Worm (Caenorhabditis elegans) whole organism, L4/young adult: Measurements from ENCODE around the gene T07A5.7.

Experiments
- W03F9.2 ChIP-seq: fragments of 150-350 bp; optimal IDR thresholded peaks from 2 replicates; lab custom pipeline; 2014; ENCODE audit warnings: missing biosample characterization, missing genetic modification characterization
- dao-5 ChIP-seq: sonication (generic microtip); optimal IDR thresholded peaks from 2 replicates; lab custom pipeline; 2016; ENCODE audit warnings: missing genotype, missing genetic modification characterization, moderate library complexity, missing compliant biosample characterization
- him-1 ChIP-seq: sonication (generic microtip); optimal IDR thresholded peaks from 2 replicates; lab custom pipeline; 2016; ENCODE audit warnings: missing genotype, missing genetic modification reagents, missing genetic modification characterization, missing compliant biosample characterization

T07A5.7 gene

ce11 chrIII:10337508-10338166 lies 26.7 kb upstream of the T07A5.7 start, which contains the start of gene ttr-15:
Gene ttr-15, plus strand, starts transcription at chrIII:10337847.
- no peak for TF ChIP-seq W03F9.2 (tag; lab: Kevin White, UChicago)
- no peak for TF ChIP-seq dao-5 (tag; lab: Kevin White, UChicago)
- no peak for TF ChIP-seq him-1 (tag; lab: Kevin White, UChicago)

ce11 chrIII:10336109-10336508 lies 25.2 kb upstream of the T07A5.7 start:
- TF ChIP-seq dao-5 (tag; lab: Kevin White, UChicago) (no peak), him-1 (tag; lab: Kevin White, UChicago) (no peak), W03F9.2 (tag; lab: Kevin White, UChicago) (no peak)

DNA sequence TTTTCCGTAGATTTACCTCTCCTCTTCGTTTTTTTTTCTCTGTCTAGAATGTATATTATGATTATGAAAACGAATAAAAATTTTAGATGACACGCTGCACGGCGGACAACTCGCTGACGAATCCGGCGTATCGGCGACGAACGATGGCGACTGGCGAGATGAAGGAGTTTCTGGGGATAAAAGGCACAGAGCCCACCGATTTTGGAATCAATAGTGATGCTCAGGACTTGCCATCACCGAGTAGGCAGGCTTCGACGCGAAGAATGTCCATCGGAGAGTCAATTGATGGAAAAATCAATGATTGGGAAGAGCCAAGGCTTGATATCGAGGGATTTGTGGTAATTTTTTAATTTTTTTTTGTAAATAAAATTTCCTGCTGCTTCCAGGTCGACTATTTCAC lies 24.2 kb upstream of the T07A5.7 start, which contains the start of gene ced-9:
TSS of gene ced-9 (plus strand) at position 87 of the 400 bp plus-strand sequence.
- TF ChIP-seq dao-5 (tag; lab: Kevin White, UChicago) = no peak
- no peak for TF ChIP-seq W03F9.2 (tag; lab: Kevin White, UChicago)
- TF ChIP-seq him-1 (tag; lab: Kevin White, UChicago) = no peak

DNA sequence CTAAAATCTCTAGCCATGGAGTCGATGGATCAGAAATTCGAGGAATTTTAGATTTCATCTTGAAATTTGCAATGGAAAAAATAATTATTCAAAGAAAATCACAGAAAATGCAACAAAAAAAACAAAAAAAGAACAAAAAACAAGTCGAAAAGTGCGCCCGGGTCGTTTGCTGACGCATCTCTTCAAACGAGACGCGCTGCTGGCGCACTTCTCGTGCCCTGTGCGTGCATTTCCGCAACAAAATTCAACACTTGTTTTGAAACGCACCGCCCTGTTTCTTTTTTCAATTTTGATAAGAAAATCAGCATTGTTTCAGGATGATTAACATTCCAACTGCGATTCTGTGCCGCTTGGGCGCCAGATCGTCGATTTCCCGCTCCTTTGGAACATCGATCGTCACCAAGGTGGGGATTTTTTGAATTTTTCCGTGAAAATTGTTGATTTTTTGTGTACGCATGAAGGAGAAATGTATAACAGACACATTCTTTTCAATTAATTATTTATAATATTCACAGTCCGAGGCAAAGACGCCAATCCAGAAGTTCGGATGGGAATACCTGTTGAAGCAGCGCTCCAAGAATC lies 23.1 kb upstream of the T07A5.7 start, which contains the start of the genes jmjd-4 and mev-1:
TSS of gene jmjd-4 (minus strand) at position 58 of the 582 bp plus-strand sequence.
TSS of gene mev-1 (plus strand) at position 317 of the 582 bp plus-strand sequence.
- TF ChIP-seq W03F9.2 (tag; lab: Kevin White, UChicago) (peak; percentile 89), dao-5 (tag; lab: Kevin White, UChicago) (no peak), him-1 (tag; lab: Kevin White, UChicago) (peak; percentile 67)

- no peak for TF ChIP-seq dao-5 (tag; lab: Kevin White, UChicago)
- no peak for TF ChIP-seq W03F9.2 (tag; lab: Kevin White, UChicago)
- TF ChIP-seq him-1 (tag; lab: Kevin White, UChicago) = no peak
Observed at ce11 chrIII:10332560-10332959, 21.6 kb upstream of the T07A5.7 start, which contains the start of gene T07C4.12. Gene T07C4.12, minus strand, starts transcription at chrIII:10332660.

DNA sequence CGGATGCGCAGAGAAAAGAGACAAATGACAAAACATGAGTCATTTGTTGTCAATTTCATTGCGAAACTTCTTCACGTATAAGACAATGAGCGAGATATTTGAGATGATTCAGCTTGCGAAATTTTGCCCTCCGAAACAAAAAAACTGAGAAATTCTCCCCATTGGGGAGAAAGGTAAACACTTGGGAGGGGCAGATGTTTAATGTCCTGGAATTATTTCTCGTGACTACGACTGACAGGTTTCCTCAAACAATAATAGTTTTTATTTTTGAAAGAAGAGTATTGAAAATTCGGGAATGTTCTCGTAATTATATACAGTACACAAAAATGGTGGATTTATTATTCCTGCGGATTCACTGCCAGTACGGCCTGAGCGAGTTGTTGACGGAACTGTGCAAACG lies 20.3 kb upstream of the T07A5.7 start:
- TF ChIP-seq dao-5 (tag; lab: Kevin White, UChicago) (no peak), him-1 (tag; lab: Kevin White, UChicago) (no peak), W03F9.2 (tag; lab: Kevin White, UChicago) (no peak)

ce11 chrIII:10330372-10331062 lies 19.6 kb upstream of the T07A5.7 start, which contains the start of gene nex-2:
Gene nex-2, minus strand, starts transcription at chrIII:10330422.
- TF ChIP-seq dao-5 (tag; lab: Kevin White, UChicago) = no peak
- no peak for TF ChIP-seq him-1 (tag; lab: Kevin White, UChicago)
- TF ChIP-seq W03F9.2 (tag; lab: Kevin White, UChicago) = no peak

ce11 chrIII:10329811-10330210 lies 18.9 kb upstream of the T07A5.7 start:
- TF ChIP-seq him-1 (tag; lab: Kevin White, UChicago) = no peak
- no peak for TF ChIP-seq dao-5 (tag; lab: Kevin White, UChicago)
- TF ChIP-seq W03F9.2 (tag; lab: Kevin White, UChicago) = no peak

ce11 chrIII:10328565-10329541 lies 17.9 kb upstream of the T07A5.7 start:
- no peak for TF ChIP-seq W03F9.2 (tag; lab: Kevin White, UChicago)
- TF ChIP-seq dao-5 (tag; lab: Kevin White, UChicago) = no peak
- no peak for TF ChIP-seq him-1 (tag; lab: Kevin White, UChicago)

- no peak for TF ChIP-seq W03F9.2 (tag; lab: Kevin White, UChicago)
- no peak for TF ChIP-seq dao-5 (tag; lab: Kevin White, UChicago)
- no peak for TF ChIP-seq him-1 (tag; lab: Kevin White, UChicago)
Observed at ce11 chrIII:10326327-10326726, 15.4 kb upstream of the T07A5.7 start.

ce11 chrIII:10320788-10321187 lies 9.9 kb upstream of the T07A5.7 start, which contains the start of gene sas-7:
Gene sas-7, plus strand, starts transcription at chrIII:10321019.
- TF ChIP-seq W03F9.2 (tag; lab: Kevin White, UChicago) (no peak), him-1 (tag; lab: Kevin White, UChicago) (no peak), dao-5 (tag; lab: Kevin White, UChicago) (no peak)

DNA sequence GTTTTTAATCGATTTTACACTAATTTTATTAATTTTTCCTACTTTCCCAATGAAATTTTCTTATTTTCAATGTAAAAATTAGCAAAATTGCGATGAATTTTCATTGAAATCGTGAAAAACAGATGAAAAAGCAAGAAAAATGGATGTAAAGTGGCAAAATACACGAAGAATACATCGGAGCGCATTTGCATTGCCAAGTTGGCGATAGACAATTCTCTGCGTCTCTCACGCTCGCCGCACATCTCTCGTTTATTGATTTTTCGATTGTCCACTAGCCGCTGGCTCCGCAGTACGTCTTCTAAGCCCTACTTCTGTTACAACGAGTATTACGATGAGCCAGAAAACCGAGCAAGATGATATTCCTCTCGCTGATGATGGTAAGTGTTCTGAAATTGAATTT lies 7.8 kb upstream of the T07A5.7 start, which contains the start of gene unc-69:
TSS of gene unc-69 (plus strand) at position 185 of the 400 bp plus-strand sequence.
- peak; percentile 67 for TF ChIP-seq W03F9.2 (tag; lab: Kevin White, UChicago)
- no peak for TF ChIP-seq dao-5 (tag; lab: Kevin White, UChicago)
